Fruit fly (Drosophila melanogaster) whole organism, prepupa: Measurements from ENCODE around the gene Hira.

Experiments used
- CG11762 ChIP-seq: fragments of 200-800 bp; sonication (Bioruptor generic); optimal IDR thresholded peaks from 3 replicates; lab custom pipeline; 2016; ENCODE audit warnings: missing biosample characterization, missing genetic modification characterization; ENCODE audit not compliant: insufficient read depth
- CG3919 ChIP-seq: fragments of 200-800 bp; sonication (Bioruptor generic); optimal IDR thresholded peaks from 3 replicates; lab custom pipeline; 2016; ENCODE audit warnings: missing biosample characterization, missing genetic modification characterization
- CG6276 ChIP-seq: fragments of 200-800 bp; sonication (Bioruptor generic); optimal IDR thresholded peaks from 2 replicates; lab custom pipeline; 2017; ENCODE audit warnings: missing biosample characterization, mild to moderate bottlenecking, missing genetic modification characterization
- CG9139 ChIP-seq: fragments of 200-800 bp; sonication (Bioruptor generic); optimal IDR thresholded peaks from 3 replicates; lab custom pipeline; 2017; ENCODE audit warnings: missing biosample characterization, mild to moderate bottlenecking, missing genetic modification characterization
- Lpt ChIP-seq: fragments of 200-800 bp; sonication (Bioruptor generic); optimal IDR thresholded peaks from 3 replicates; lab custom pipeline; 2016; ENCODE audit warnings: missing biosample characterization, missing genetic modification characterization
- cyc ChIP-seq: fragments of 200-800 bp; sonication (Bioruptor generic); optimal IDR thresholded peaks from 3 replicates; lab custom pipeline; 2016; ENCODE audit warnings: missing biosample characterization, missing genetic modification characterization
- esn ChIP-seq: fragments of 200-800 bp; sonication (Bioruptor generic); optimal IDR thresholded peaks from 2 replicates; lab custom pipeline; 2016; ENCODE audit warnings: missing biosample characterization, mild to moderate bottlenecking, missing genetic modification characterization, moderate library complexity
- ss ChIP-seq, 2 experiments: fragments of 200-800 bp; sonication (Bioruptor generic); optimal IDR thresholded peaks; 2 replicates in 1 of 2; 3 replicates in 1 of 2; lab custom pipeline; 2017 to 2018; ENCODE audit warnings: mild to moderate bottlenecking in 2 of 2, missing biosample characterization in 2 of 2, missing genetic modification characterization in 2 of 2, moderate library complexity in 1 of 2
- svp ChIP-seq: fragments of 200-800 bp; sonication (Bioruptor generic); peaks from one replicate; lab custom pipeline; 2016; ENCODE audit warnings: missing biosample characterization, missing genetic modification characterization

DNA sequence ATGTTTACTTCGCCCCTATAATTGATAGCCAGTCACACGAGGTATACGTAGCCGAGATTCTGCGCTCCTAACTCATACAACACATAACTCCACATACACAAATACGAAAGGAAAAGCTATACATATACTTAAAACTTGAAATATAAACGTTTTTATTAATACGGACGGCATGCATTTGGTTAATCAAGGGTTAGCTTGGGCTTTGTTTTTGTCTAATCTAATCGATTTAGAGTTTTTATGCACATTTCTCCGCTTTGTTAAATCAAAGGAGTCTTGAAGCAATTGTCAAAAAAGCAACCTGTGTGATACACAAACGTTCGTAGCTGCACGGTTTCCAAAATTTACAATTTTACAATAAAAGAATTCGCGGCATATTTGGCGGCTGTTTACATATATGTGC, 14.7 kb downstream of the Hira start, which contains the start of gene Tom40:
- TF ChIP-seq Lpt (GFP tag; lab: Kevin White, UChicago) (no peak), svp (GFP tag; lab: Kevin White, UChicago) (no peak), ss (GFP tag; optimal IDR thresholded peaks at IDR 0.05; lab: Kevin White, UChicago) (no peak), CG3919 (GFP tag; lab: Kevin White, UChicago) (no peak), CG11762 (GFP tag; lab: Kevin White, UChicago) (no peak), esn (no peak), CG9139 (no peak), cyc (no peak), CG6276 (GFP tag; lab: Kevin White, UChicago) (no peak)
